Fruit fly (Drosophila melanogaster) whole organism, adult: Measurements from ENCODE around the gene Trf4-1.

ENCODE experiments used
- CG11617 ChIP-seq: fragments of 200-800 bp; sonication (Bioruptor generic); optimal IDR thresholded peaks from 2 replicates; lab custom pipeline; 2017; ENCODE audit warnings: mild to moderate bottlenecking, missing biosample characterization, missing genetic modification reagents, missing genetic modification characterization
- Clk ChIP-seq: fragments of 200-800 bp; sonication (Bioruptor generic); optimal IDR thresholded peaks from 2 replicates; lab custom pipeline; 2017; ENCODE audit warnings: missing biosample characterization, missing genetic modification characterization
- Crg-1 ChIP-seq: fragments of 200-800 bp; sonication (Bioruptor generic); optimal IDR thresholded peaks from 2 replicates; lab custom pipeline; 2016; ENCODE audit warnings: missing biosample characterization, missing genetic modification characterization
- Hr96 ChIP-seq: fragments of 200-800 bp; sonication (Bioruptor generic); optimal IDR thresholded peaks from 2 replicates; lab custom pipeline; 2016; ENCODE audit warnings: missing biosample characterization, missing genetic modification characterization
- cic ChIP-seq: fragments of 200-800 bp; sonication (Bioruptor generic); optimal IDR thresholded peaks from 2 replicates; lab custom pipeline; 2017; ENCODE audit warnings: missing biosample characterization, mild to moderate bottlenecking, missing genetic modification characterization, moderate library complexity
- cnc ChIP-seq, 2 experiments: fragments of >200 bp; optimal IDR thresholded peaks; 2 replicates each; lab custom pipeline; 2017
- kay ChIP-seq: fragments of 200-800 bp; sonication (Bioruptor generic); peaks from one replicate; lab custom pipeline; 2016; ENCODE audit warnings: missing biosample characterization, missing genetic modification characterization, borderline replicate concordance
- ovo ChIP-seq: fragments of 200-800 bp; sonication (Bioruptor generic); optimal IDR thresholded peaks from 2 replicates; lab custom pipeline; 2016; ENCODE audit warnings: missing biosample characterization, missing genetic modification characterization
- pad ChIP-seq: fragments of 200-800 bp; sonication (Bioruptor generic); optimal IDR thresholded peaks from 3 replicates; lab custom pipeline; 2017; ENCODE audit warnings: missing biosample characterization, missing genetic modification characterization, mild to moderate bottlenecking, moderate library complexity, missing genetic modification reagents
- tj ChIP-seq: fragments of 200-800 bp; sonication (Bioruptor generic); optimal IDR thresholded peaks from 3 replicates; lab custom pipeline; 2017; ENCODE audit warnings: missing biosample characterization, mild to moderate bottlenecking, missing genetic modification characterization, moderate library complexity

- TF ChIP-seq kay (GFP tag; lab: Kevin White, UChicago) (no peak), cnc (optimal IDR thresholded peaks at IDR 0.05; lab: Kevin White, UChicago) (no peak), cic (GFP tag; lab: Kevin White, UChicago) (peak; percentile 95), ovo (GFP tag; lab: Kevin White, UChicago) (peak; percentile 21), CG11617 (GFP tag; lab: Kevin White, UChicago) (peak; percentile 0), Crg-1 (GFP tag; lab: Kevin White, UChicago) (peak; percentile 87), Hr96 (GFP tag; lab: Kevin White, UChicago) (no peak), pad (peak; percentile 65), Clk (no peak), tj (GFP tag; lab: Kevin White, UChicago) (peak; percentile 94)
Observed at dm6 chrX:8561404-8562397, 1.6 kb downstream of the Trf4-1 start.
